Worm (Caenorhabditis elegans) whole organism, mixed stage, embryonic: Measurements from ENCODE around the gene clc-23.

ENCODE experiments used
- ceh-83 ChIP-seq: fragments of 200-800 bp; sonication (Bioruptor generic); optimal IDR thresholded peaks from 2 replicates; lab custom pipeline; 2018; ENCODE audit warnings: mild to moderate bottlenecking, missing genetic modification characterization, missing compliant biosample characterization
- lsy-2 ChIP-seq: fragments of 150-350 bp; optimal IDR thresholded peaks from 2 replicates; lab custom pipeline; 2014; ENCODE audit warnings: missing biosample characterization, missing genetic modification characterization
- mep-1 ChIP-seq: fragments of 150-350 bp; optimal IDR thresholded peaks from 2 replicates; lab custom pipeline; 2017; ENCODE audit warnings: missing biosample characterization, missing genetic modification reagents, missing genetic modification characterization, inconsistent platforms
- nhr-237 ChIP-seq: fragments of 150-350 bp; optimal IDR thresholded peaks from 2 replicates; lab custom pipeline; 2014; ENCODE audit warnings: missing biosample characterization, missing genetic modification characterization
- unc-39 ChIP-seq: fragments of 150-350 bp; optimal IDR thresholded peaks from 2 replicates; lab custom pipeline; 2014; ENCODE audit warnings: missing biosample characterization, missing genetic modification characterization

ce11 chrIII:989558-989957, 31.2 kb upstream of the clc-23 start:
- TF ChIP-seq unc-39 (tag; lab: Kevin White, UChicago), result no peak
- no peak for TF ChIP-seq mep-1 (tag; lab: Kevin White, UChicago)
- no peak for TF ChIP-seq nhr-237
- no peak for TF ChIP-seq lsy-2 (tag; lab: Kevin White, UChicago)
- TF ChIP-seq ceh-83 (GFP tag; lab: Kevin White, UChicago), result no peak
